Worm (Caenorhabditis elegans): ENCODE results near the gene K02E10.6.

Gene K02E10.6

DNA sequence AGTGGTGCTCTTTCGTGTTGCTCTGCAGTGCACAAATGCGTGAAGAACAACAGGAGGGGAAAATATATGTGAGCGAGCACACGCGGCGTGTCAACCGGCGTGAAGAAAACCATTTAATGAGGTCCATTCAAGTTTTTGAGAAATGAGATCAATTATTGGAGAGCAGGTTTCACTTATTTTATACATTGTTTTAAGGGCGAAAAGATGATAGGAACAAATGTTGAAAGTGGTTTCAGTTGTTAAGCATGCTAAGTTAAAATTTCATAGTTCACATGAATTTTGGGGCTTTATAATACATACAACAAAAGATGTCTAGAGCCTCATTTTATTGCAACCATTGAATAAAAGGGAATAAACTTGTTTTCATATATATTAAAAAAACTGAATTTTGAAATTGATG is 3.7 kb downstream of the K02E10.6 start, which contains the start of gene K02E10.5:
Gene K02E10.5 (minus strand): TSS at position 101 of the 400 bp plus-strand sequence.
- TF ChIP-seq pax-1 (tag; optimal IDR thresholded peaks at IDR 0.05) (no peak), sdc-2 (tag; optimal IDR thresholded peaks at IDR 0.05) (no peak), T23F11.4 (GFP tag; optimal IDR thresholded peaks at IDR 0.05) (no peak), rnt-1 (tag; optimal IDR thresholded peaks at IDR 0.05) (no peak), madf-2 (tag; optimal IDR thresholded peaks at IDR 0.05) (no peak), ceh-30 (tag; optimal IDR thresholded peaks at IDR 0.05) (no peak), Y22D7AL.16 (tag; optimal IDR thresholded peaks at IDR 0.05) (no peak), ceh-24 (tag; optimal IDR thresholded peaks at IDR 0.05) (no peak), C38D4.7 (GFP tag; optimal IDR thresholded peaks at IDR 0.05) (no peak), nhr-232 (tag; optimal IDR thresholded peaks at IDR 0.05) (no peak), dmd-4 (tag; optimal IDR thresholded peaks at IDR 0.05; ENCODE audit: borderline replicate concordance) (no peak), pat-9 (tag; optimal IDR thresholded peaks at IDR 0.05) (no peak), ceh-31 (tag; optimal IDR thresholded peaks at IDR 0.05) (no peak), ztf-16 (tag; optimal IDR thresholded peaks at IDR 0.05) (no peak)

DNA sequence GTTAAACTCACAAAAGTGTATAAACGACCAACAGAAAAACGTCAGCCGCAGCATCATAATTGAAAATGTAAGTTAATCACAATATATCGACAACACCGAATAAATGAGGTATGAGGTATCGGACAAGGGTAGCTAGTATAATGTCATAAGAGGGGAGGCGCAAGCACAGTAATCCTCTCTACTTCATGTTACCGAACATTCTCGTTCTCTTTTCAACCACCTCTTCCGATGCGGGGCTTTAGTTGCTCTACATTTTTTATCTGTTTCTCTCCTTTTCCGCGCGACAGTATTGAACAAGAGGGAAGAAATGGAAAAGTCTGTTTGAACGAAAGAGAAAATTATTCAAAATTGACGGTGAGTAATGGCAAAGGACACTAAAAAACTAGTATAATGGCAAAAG is 6.7 kb downstream of the K02E10.6 start, which contains the start of gene R04B3.3:
Gene R04B3.3 (minus strand): TSS at position 101 of the 400 bp plus-strand sequence.
- TF ChIP-seq fax-1 (tag; optimal IDR thresholded peaks at IDR 0.05) (no peak), unc-86 (tag; optimal IDR thresholded peaks at IDR 0.05) (no peak), sdc-2 (tag; optimal IDR thresholded peaks at IDR 0.05) (no peak), nhr-232 (tag; optimal IDR thresholded peaks at IDR 0.05) (no peak), ahr-1 (tag; optimal IDR thresholded peaks at IDR 0.05) (no peak), T23F11.4 (GFP tag; optimal IDR thresholded peaks at IDR 0.05) (no peak), ceh-2 (tag; optimal IDR thresholded peaks at IDR 0.05) (no peak), elt-4 (tag; optimal IDR thresholded peaks at IDR 0.05) (no peak), lim-6 (tag; optimal IDR thresholded peaks at IDR 0.05) (no peak), ceh-6 (GFP tag; optimal IDR thresholded peaks at IDR 0.05) (no peak), ceh-9 (tag; optimal IDR thresholded peaks at IDR 0.05) (no peak), pha-4 (tag; optimal IDR thresholded peaks at IDR 0.05) (no peak), che-1 (tag; optimal IDR thresholded peaks at IDR 0.05) (no peak), tbx-2 (tag; optimal IDR thresholded peaks at IDR 0.05) (no peak), ceh-18 (tag; optimal IDR thresholded peaks at IDR 0.05) (no peak), pqm-1 (tag; optimal IDR thresholded peaks at IDR 0.05) (no peak), ceh-34 (tag; optimal IDR thresholded peaks at IDR 0.05) (no peak), K02D7.2 (tag; optimal IDR thresholded peaks at IDR 0.05) (no peak)

DNA sequence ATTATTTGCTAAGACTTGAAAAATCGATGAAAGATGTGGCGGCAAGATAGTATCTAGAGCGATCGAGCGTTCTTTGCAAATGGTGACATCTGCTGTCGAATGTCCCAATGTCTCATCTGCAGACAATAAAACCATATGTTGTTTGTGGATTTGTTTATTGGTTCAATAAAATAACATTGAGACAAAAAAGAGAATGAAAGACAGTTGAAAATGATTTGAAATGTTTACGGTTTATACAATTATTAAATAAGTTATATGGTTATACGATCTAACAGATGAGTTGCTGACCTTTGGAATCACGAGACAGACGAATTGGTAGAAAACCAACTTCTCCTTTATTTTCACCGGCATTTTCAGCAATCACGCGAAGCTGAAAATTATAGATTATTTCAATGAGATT is 9.0 kb downstream of the K02E10.6 start, which contains the start of gene R04B3.2:
Gene R04B3.2 (minus strand): TSS at position 101 of the 400 bp plus-strand sequence.
- no peak for TF ChIP-seq lim-6 (tag; optimal IDR thresholded peaks at IDR 0.05)
- TF ChIP-seq dve-1 (tag; optimal IDR thresholded peaks at IDR 0.05) = no peak
- no peak for TF ChIP-seq hlh-8 (tag; optimal IDR thresholded peaks at IDR 0.05)
- TF ChIP-seq gmeb-2 (tag; optimal IDR thresholded peaks at IDR 0.05) = no peak
- no peak for TF ChIP-seq ceh-18 (tag; optimal IDR thresholded peaks at IDR 0.05)
- TF ChIP-seq dmd-4 (tag; optimal IDR thresholded peaks at IDR 0.05; ENCODE audit: borderline replicate concordance) = no peak
- no peak for TF ChIP-seq tbx-2 (tag; optimal IDR thresholded peaks at IDR 0.05)
- no peak for TF ChIP-seq ceh-24 (tag; optimal IDR thresholded peaks at IDR 0.05)
- no peak for TF ChIP-seq fkh-10 (GFP tag; optimal IDR thresholded peaks at IDR 0.05)
- TF ChIP-seq mec-3 (tag; optimal IDR thresholded peaks at IDR 0.05; ENCODE audit: borderline replicate concordance) = no peak
- TF ChIP-seq pat-9 (tag; optimal IDR thresholded peaks at IDR 0.05) = no peak
- no peak for TF ChIP-seq fkh-6 (tag; optimal IDR thresholded peaks at IDR 0.05)
- TF ChIP-seq K09A11.1 (tag; optimal IDR thresholded peaks at IDR 0.05; ENCODE audit: insufficient read depth) = no peak
- TF ChIP-seq ttx-3 (tag; optimal IDR thresholded peaks at IDR 0.05) = no peak
- no peak for TF ChIP-seq ceh-14 (tag; optimal IDR thresholded peaks at IDR 0.05)
- TF ChIP-seq ztf-16 (tag; optimal IDR thresholded peaks at IDR 0.05) = no peak

DNA sequence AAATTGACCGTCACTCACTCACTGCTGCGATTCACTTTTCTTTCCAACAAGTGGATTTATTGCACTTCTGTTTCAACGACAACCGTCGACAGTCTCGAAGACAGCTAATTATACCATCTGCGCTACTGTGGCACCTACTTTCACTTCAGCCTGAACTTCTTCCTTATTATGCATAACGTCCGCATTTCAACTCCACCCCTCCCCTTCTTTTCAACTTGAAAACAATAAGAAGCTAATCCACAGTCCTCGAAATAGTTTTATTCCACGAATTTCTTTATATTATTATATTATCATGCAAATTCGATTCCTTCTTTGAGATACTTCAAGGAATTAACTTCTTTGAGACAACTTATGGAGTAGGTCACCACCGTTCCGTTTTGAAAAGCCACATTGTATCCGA is 11.3 kb downstream of the K02E10.6 start, which contains the start of gene R04B3.1:
Gene R04B3.1 (minus strand): TSS at position 101 of the 400 bp plus-strand sequence.
- no peak for TF ChIP-seq nfya-1 (tag; optimal IDR thresholded peaks at IDR 0.05)
- no peak for TF ChIP-seq odd-2 (tag; optimal IDR thresholded peaks at IDR 0.05)
- TF ChIP-seq dmd-4 (tag; optimal IDR thresholded peaks at IDR 0.05; ENCODE audit: borderline replicate concordance) = no peak
- no peak for TF ChIP-seq ztf-16 (tag; optimal IDR thresholded peaks at IDR 0.05)
- no peak for TF ChIP-seq ceh-45 (GFP tag; IDR thresholded peaks at IDR 0.05)
- TF ChIP-seq T23F11.4 (GFP tag; optimal IDR thresholded peaks at IDR 0.05) = no peak
- TF ChIP-seq pha-2 (tag; optimal IDR thresholded peaks at IDR 0.05) = no peak
- no peak for TF ChIP-seq npax-4 (tag; optimal IDR thresholded peaks at IDR 0.05)
- TF ChIP-seq eyg-1 (tag; optimal IDR thresholded peaks at IDR 0.05) = no peak
- no peak for TF ChIP-seq ceh-9 (tag; optimal IDR thresholded peaks at IDR 0.05)
- no peak for TF ChIP-seq hlh-6 (tag; optimal IDR thresholded peaks at IDR 0.05)
